Worm (Caenorhabditis elegans): ENCODE data around the gene ZK938.11.

The ZK938.11 gene

ce11 chrII:9845239-9845638 lies 5.0 kb upstream of the ZK938.11 start, which contains the start of gene chil-9:
Gene chil-9 (minus strand): TSS chrII:9845339.
- TF ChIP-seq nfya-1 (tag; optimal IDR thresholded peaks at IDR 0.05; ENCODE audit: insufficient read depth) (no peak), snpc-4 (tag; optimal IDR thresholded peaks at IDR 0.05) (no peak), daf-12 (tag; optimal IDR thresholded peaks at IDR 0.05) (no peak), nhr-11 (tag; optimal IDR thresholded peaks at IDR 0.05) (no peak), nhr-237 (tag; optimal IDR thresholded peaks at IDR 0.05) (no peak), ceh-16 (tag; optimal IDR thresholded peaks at IDR 0.05) (no peak), elt-2 (tag; optimal IDR thresholded peaks at IDR 0.05) (no peak), nhr-25 (tag; optimal IDR thresholded peaks at IDR 0.05) (no peak), nhr-67 (tag; optimal IDR thresholded peaks at IDR 0.05) (no peak), egl-5 (tag; optimal IDR thresholded peaks at IDR 0.05) (no peak), nhr-43 (tag; optimal IDR thresholded peaks at IDR 0.05; ENCODE audit: poor library complexity, severe bottlenecking) (no peak), tbx-2 (tag; optimal IDR thresholded peaks at IDR 0.05) (no peak), sea-2 (GFP tag; optimal IDR thresholded peaks at IDR 0.05) (no peak), ceh-82 (tag; optimal IDR thresholded peaks at IDR 0.05) (no peak), lin-15B (tag; optimal IDR thresholded peaks at IDR 0.05) (no peak), unc-62 (GFP tag; optimal IDR thresholded peaks at IDR 0.05) (no peak), nhr-76 (tag; optimal IDR thresholded peaks at IDR 0.05) (no peak), R02D3.7 (tag; optimal IDR thresholded peaks at IDR 0.05) (no peak), fkh-2 (tag; optimal IDR thresholded peaks at IDR 0.05) (no peak)

ce11 chrII:9841985-9842505 lies 1.8 kb upstream of the ZK938.11 start, which contains the start of gene rnh-1.2:
Gene rnh-1.2 (minus strand): TSS chrII:9842035.
- TF ChIP-seq fkh-10 (GFP tag; optimal IDR thresholded peaks at IDR 0.05) (no peak), unc-39 (tag; optimal IDR thresholded peaks at IDR 0.05) (no peak), elt-3 (tag; optimal IDR thresholded peaks at IDR 0.05) (no peak), fkh-2 (tag; optimal IDR thresholded peaks at IDR 0.05) (no peak)

ce11 chrII:9838260-9838935 lies 1.8 kb downstream of the ZK938.11 start, which contains the start of gene arrd-4:
Gene arrd-4 (minus strand): TSS chrII:9838310.
- TF ChIP-seq nhr-11 (tag; optimal IDR thresholded peaks at IDR 0.05) (peak; percentile 86), pha-4 (tag; optimal IDR thresholded peaks at IDR 0.05) (no peak)

ce11 chrII:9835958-9836357 lies 4.3 kb downstream of the ZK938.11 start:
- TF ChIP-seq nhr-23 (tag; optimal IDR thresholded peaks at IDR 0.05) = no peak
- TF ChIP-seq unc-39 (tag; optimal IDR thresholded peaks at IDR 0.05) = no peak
- no peak for TF ChIP-seq lin-15B (tag; optimal IDR thresholded peaks at IDR 0.05)
- no peak for TF ChIP-seq elt-3 (tag; optimal IDR thresholded peaks at IDR 0.05)
- no peak for TF ChIP-seq sea-2 (GFP tag; optimal IDR thresholded peaks at IDR 0.05)
- TF ChIP-seq skn-1 (tag; optimal IDR thresholded peaks at IDR 0.05) = no peak
- TF ChIP-seq fkh-2 (tag; optimal IDR thresholded peaks at IDR 0.05) = no peak
- no peak for TF ChIP-seq ceh-82 (tag; optimal IDR thresholded peaks at IDR 0.05)
- TF ChIP-seq ztf-4 (tag; optimal IDR thresholded peaks at IDR 0.05) = no peak
- TF ChIP-seq R02D3.7 (tag; optimal IDR thresholded peaks at IDR 0.05) = no peak
- no peak for TF ChIP-seq nhr-43 (tag; optimal IDR thresholded peaks at IDR 0.05; ENCODE audit: poor library complexity, severe bottlenecking)
- TF ChIP-seq mml-1 (tag; optimal IDR thresholded peaks at IDR 0.05) = no peak
- no peak for TF ChIP-seq nhr-12 (tag; optimal IDR thresholded peaks at IDR 0.05)
- TF ChIP-seq ceh-9 (tag; optimal IDR thresholded peaks at IDR 0.05) = no peak
- no peak for TF ChIP-seq aly-2 (tag; optimal IDR thresholded peaks at IDR 0.05)

ce11 chrII:9834921-9835320 lies 5.3 kb downstream of the ZK938.11 start, which contains the start of gene arrd-5:
Gene arrd-5 (plus strand): TSS chrII:9835221.
- TF ChIP-seq nfya-1 (tag; optimal IDR thresholded peaks at IDR 0.05; ENCODE audit: insufficient read depth) = no peak
- TF ChIP-seq tbx-2 (tag; optimal IDR thresholded peaks at IDR 0.05) = no peak
- no peak for TF ChIP-seq fos-1 (tag; optimal IDR thresholded peaks at IDR 0.05)
- no peak for TF ChIP-seq ztf-11 (tag; optimal IDR thresholded peaks at IDR 0.05)
- TF ChIP-seq fkh-2 (tag; optimal IDR thresholded peaks at IDR 0.05) = no peak
- no peak for TF ChIP-seq ceh-82 (tag; optimal IDR thresholded peaks at IDR 0.05)
- no peak for TF ChIP-seq ceh-9 (tag; optimal IDR thresholded peaks at IDR 0.05)
- no peak for TF ChIP-seq jun-1 (tag; optimal IDR thresholded peaks at IDR 0.05)
- no peak for TF ChIP-seq elt-1 (tag; optimal IDR thresholded peaks at IDR 0.05)
- no peak for TF ChIP-seq nhr-43 (tag; optimal IDR thresholded peaks at IDR 0.05; ENCODE audit: poor library complexity, severe bottlenecking)
- no peak for TF ChIP-seq unc-39 (tag; optimal IDR thresholded peaks at IDR 0.05)
- TF ChIP-seq sea-2 (GFP tag; optimal IDR thresholded peaks at IDR 0.05) = no peak
- TF ChIP-seq ama-1 (optimal IDR thresholded peaks at IDR 0.05) = no peak
- no peak for TF ChIP-seq unc-62 (GFP tag; optimal IDR thresholded peaks at IDR 0.05)
- TF ChIP-seq daf-12 (tag; optimal IDR thresholded peaks at IDR 0.05) = no peak
- no peak for TF ChIP-seq nhr-237 (tag; optimal IDR thresholded peaks at IDR 0.05)
- TF ChIP-seq nhr-76 (tag; optimal IDR thresholded peaks at IDR 0.05) = no peak
- no peak for TF ChIP-seq pqm-1 (tag; optimal IDR thresholded peaks at IDR 0.05)
- TF ChIP-seq aly-2 (tag; optimal IDR thresholded peaks at IDR 0.05) = no peak

Data from whole organism, L3 larva.